Fruit fly (Drosophila melanogaster): ENCODE results near the gene Gbeta13F.

Gbeta13F gene

dm6 chrX:15844139-15844538 is 15.8 kb upstream of the Gbeta13F start, which contains the start of the genes ArgRS and CG8578 (continued):
- peak; percentile 75; the same call in 1 of the 2 replicates for TF ChIP-seq hbn (GFP tag; IDR thresholded peaks at IDR 0.05; ENCODE audit: partially characterized antibody)
- peak; percentile 88 for TF ChIP-seq Scr (GFP tag; IDR thresholded peaks at IDR 0.05; ENCODE audit: partially characterized antibody)
- peak; percentile 85 for TF ChIP-seq Dll (GFP tag; IDR thresholded peaks at IDR 0.05; ENCODE audit: partially characterized antibody)
- no peak for TF ChIP-seq h (optimal IDR thresholded peaks at IDR 0.05)
- no peak for TF ChIP-seq CG13123 (GFP tag; optimal IDR thresholded peaks at IDR 0.05)
- TF ChIP-seq Rx (GFP tag; IDR thresholded peaks at IDR 0.05): no peak
- no peak for TF ChIP-seq Bdp1 (GFP tag; optimal IDR thresholded peaks at IDR 0.05)
- peak; percentile 30 for TF ChIP-seq stwl (tag; optimal IDR thresholded peaks at IDR 0.05)
- peak; percentile 48 for TF ChIP-seq sob (GFP tag; IDR thresholded peaks at IDR 0.05)
- TF ChIP-seq CG4404 (GFP tag; IDR thresholded peaks at IDR 0.05): peak; percentile 67
- TF ChIP-seq tx (GFP tag; optimal IDR thresholded peaks at IDR 0.05): peak; percentile 19
- TF ChIP-seq hth (optimal IDR thresholded peaks at IDR 0.05): no peak
- TF ChIP-seq CG11247 (GFP tag; IDR thresholded peaks at IDR 0.05): no peak
- no peak for TF ChIP-seq gcm (GFP tag; optimal IDR thresholded peaks at IDR 0.05)
- TF ChIP-seq pzg (GFP tag; optimal IDR thresholded peaks at IDR 0.05): peak; percentile 65
- TF ChIP-seq yki (optimal IDR thresholded peaks at IDR 0.05): no peak
- no peak for TF ChIP-seq CG18619 (GFP tag; optimal IDR thresholded peaks at IDR 0.05)
- TF ChIP-seq CG30020 (tag; optimal IDR thresholded peaks at IDR 0.05): peak; percentile 96
- no peak for TF ChIP-seq Atf6 (GFP tag; IDR thresholded peaks at IDR 0.05)
- TF ChIP-seq hkb (optimal IDR thresholded peaks at IDR 0.05): peak; percentile 48
- TF ChIP-seq hkb (GFP tag; IDR thresholded peaks at IDR 0.05): peak; percentile 47; the same call in 1 of the 2 replicates
- 0 out of 2 replicates have a peak, but pooled peaks have one; percentile 15 for TF ChIP-seq GATAe (GFP tag; conservative IDR thresholded peaks at IDR 0.05)
- peak; percentile 35 for TF ChIP-seq CG16863 (GFP tag; optimal IDR thresholded peaks at IDR 0.05)
- peak; percentile 77 for TF ChIP-seq D (optimal IDR thresholded peaks at IDR 0.05)
- TF ChIP-seq D (GFP tag; optimal IDR thresholded peaks at IDR 0.05): no peak
- TF ChIP-seq CG12071 (GFP tag; optimal IDR thresholded peaks at IDR 0.05): no peak
- TF ChIP-seq tup (GFP tag; optimal IDR thresholded peaks at IDR 0.05): no peak
- no peak for TF ChIP-seq Ada2b (GFP tag; IDR thresholded peaks at IDR 0.05)
- no peak for TF ChIP-seq eve (GFP tag; optimal IDR thresholded peaks at IDR 0.05)
- peak; percentile 56 for TF ChIP-seq chn (GFP tag; optimal IDR thresholded peaks at IDR 0.05)
- TF ChIP-seq amos (GFP tag; IDR thresholded peaks at IDR 0.05; ENCODE audit: partially characterized antibody): peak; percentile 72; the same call in 1 of the 2 replicates
- TF ChIP-seq CG6689 (GFP tag; IDR thresholded peaks at IDR 0.05): peak; percentile 83; the same call in 1 of the 2 replicates
- no peak for TF ChIP-seq abd-A (tag; optimal IDR thresholded peaks at IDR 0.05)
- TF ChIP-seq nmo (GFP tag; optimal IDR thresholded peaks at IDR 0.05): peak; percentile 92
- peak; percentile 10 for TF ChIP-seq PHDP (tag; optimal IDR thresholded peaks at IDR 0.05)
- no peak for TF ChIP-seq CG3281 (GFP tag; optimal IDR thresholded peaks at IDR 0.05)
- no peak; the same call in 1 of the 2 replicates for TF ChIP-seq CG14014 (GFP tag; IDR thresholded peaks at IDR 0.05)
- TF ChIP-seq CG17186 (GFP tag; optimal IDR thresholded peaks at IDR 0.05): peak; percentile 66
- TF ChIP-seq wek (GFP tag; optimal IDR thresholded peaks at IDR 0.05): no peak
- no peak for TF ChIP-seq Lim3 (GFP tag; IDR thresholded peaks at IDR 0.05)
- TF ChIP-seq CG15011 (GFP tag; optimal IDR thresholded peaks at IDR 0.05): no peak
- peak; percentile 71; the same call in 2 of the 3 replicates for TF ChIP-seq Opbp (GFP tag; IDR thresholded peaks at IDR 0.05; ENCODE audit: partially characterized antibody)
- peak; percentile 79 for TF ChIP-seq unc-4 (GFP tag; IDR thresholded peaks at IDR 0.05; ENCODE audit: partially characterized antibody)
- TF ChIP-seq CG12744 (GFP tag; optimal IDR thresholded peaks at IDR 0.05): no peak
- no peak for TF ChIP-seq CG18764 (GFP tag; optimal IDR thresholded peaks at IDR 0.05)
- peak; percentile 32; the same call in 1 of the 2 replicates for TF ChIP-seq al (GFP tag; IDR thresholded peaks at IDR 0.05)
- TF ChIP-seq CG2199 (GFP tag; IDR thresholded peaks at IDR 0.05): no peak
- TF ChIP-seq dan (GFP tag; IDR thresholded peaks at IDR 0.05): no peak
- TF ChIP-seq CG15269 (tag; optimal IDR thresholded peaks at IDR 0.05): no peak
- no peak for TF ChIP-seq CkIIα-i1 (GFP tag; IDR thresholded peaks at IDR 0.05)
- peak; percentile 38 for TF ChIP-seq fu2 (GFP tag; optimal IDR thresholded peaks at IDR 0.05)
- peak; percentile 29 for TF ChIP-seq exex (tag; optimal IDR thresholded peaks at IDR 0.05)

Measured in whole organism, embryonic.